Worm (Caenorhabditis elegans) whole organism, L1 larva: ENCODE results near the gene vps-29.

ENCODE experiments used
- C04F5.9 ChIP-seq: sonication (generic microtip); optimal IDR thresholded peaks from 2 replicates; lab custom pipeline; 2016; ENCODE audit warnings: missing genetic modification characterization, missing compliant biosample characterization
- C16A3.4 ChIP-seq: fragments of 150-350 bp; optimal IDR thresholded peaks from 2 replicates; lab custom pipeline; 2014; ENCODE audit warnings: missing biosample characterization, missing genetic modification characterization
- alr-1 ChIP-seq: fragments of 200-800 bp; sonication (Bioruptor generic); optimal IDR thresholded peaks from 2 replicates; lab custom pipeline; 2018; ENCODE audit warnings: borderline replicate concordance, mild to moderate bottlenecking, missing genetic modification characterization, missing compliant biosample characterization
- blmp-1 ChIP-seq: fragments of 150-350 bp; optimal IDR thresholded peaks from 2 replicates; lab custom pipeline; 2014; ENCODE audit warnings: missing biosample characterization, missing genetic modification characterization
- ceh-82 ChIP-seq, 3 experiments: fragments of 150-350 bp in 1 of 3; sonication (generic microtip) in 2 of 3; optimal IDR thresholded peaks; 2 replicates each; lab custom pipeline; 2014 to 2017; ENCODE audit warnings: missing biosample characterization in 3 of 3, missing genetic modification characterization in 3 of 3
- ceh-88 ChIP-seq: fragments of 200-800 bp; sonication (Bioruptor generic); IDR thresholded peaks from 2 replicates; pipeline ENCODE4 v1.3.6; 2022; ENCODE audit warnings: missing genetic modification characterization, missing compliant biosample characterization
- ces-1 ChIP-seq: fragments of 150-350 bp; optimal IDR thresholded peaks from 2 replicates; lab custom pipeline; 2014; ENCODE audit warnings: missing biosample characterization, missing genetic modification reagents, missing genetic modification characterization
- efl-3 ChIP-seq: fragments of 200-800 bp; sonication (Bioruptor generic); optimal IDR thresholded peaks from 2 replicates; lab custom pipeline; 2018; ENCODE audit warnings: mild to moderate bottlenecking, missing genetic modification characterization, missing compliant biosample characterization
- egl-27 ChIP-seq, 2 experiments: fragments of 150-350 bp in 1 of 2; sonication (generic microtip); optimal IDR thresholded peaks; 3 replicates each; lab custom pipeline; 2017 to 2018; ENCODE audit warnings: missing biosample characterization in 2 of 2, missing genetic modification characterization in 2 of 2, missing genetic modification reagents in 2 of 2
- fkh-10 ChIP-seq: sonication (generic microtip); optimal IDR thresholded peaks from 2 replicates; lab custom pipeline; 2017; ENCODE audit warnings: missing biosample characterization, missing genetic modification reagents, missing genetic modification characterization
- grh-1 ChIP-seq: fragments of 200-800 bp; sonication (Bioruptor generic); IDR thresholded peaks from 2 replicates; pipeline ENCODE4 v1.3.6; 2022; ENCODE audit warnings: missing genetic modification reagents, missing genetic modification characterization, missing compliant biosample characterization
- hlh-4 ChIP-seq: sonication (generic microtip); optimal IDR thresholded peaks from 2 replicates; lab custom pipeline; 2016; ENCODE audit warnings: mild to moderate bottlenecking, missing genetic modification characterization, missing compliant biosample characterization
- hpl-2 ChIP-seq: fragments of 150-350 bp; optimal IDR thresholded peaks from 2 replicates; lab custom pipeline; 2014; ENCODE audit warnings: missing biosample characterization, missing genetic modification reagents, missing genetic modification characterization
- jun-1 ChIP-seq: fragments of 150-350 bp; optimal IDR thresholded peaks from 2 replicates; lab custom pipeline; 2014; ENCODE audit warnings: missing biosample characterization, missing genetic modification reagents, missing genetic modification characterization
- lin-14 ChIP-seq: fragments of 200-800 bp; sonication (Bioruptor generic); optimal IDR thresholded peaks from 2 replicates; lab custom pipeline; 2018; ENCODE audit warnings: mild to moderate bottlenecking, missing genetic modification characterization, moderate library complexity, missing compliant biosample characterization
- lin-15B ChIP-seq: fragments of 150-350 bp; sonication (generic microtip); optimal IDR thresholded peaks from 3 replicates; lab custom pipeline; 2014; ENCODE audit warnings: missing biosample characterization, missing genetic modification characterization
- lsy-2 ChIP-seq, 2 experiments: fragments of 150-350 bp; optimal IDR thresholded peaks; 2 replicates each; lab custom pipeline; 2014; ENCODE audit warnings: missing biosample characterization in 2 of 2, missing genetic modification characterization in 2 of 2
- mdl-1 ChIP-seq, 2 experiments: fragments of 150-350 bp; optimal IDR thresholded peaks; 2 replicates each; lab custom pipeline; 2014 to 2017; ENCODE audit warnings: missing biosample characterization in 2 of 2, missing genetic modification characterization in 2 of 2, inconsistent platforms in 1 of 2
- mef-2 ChIP-seq: fragments of 150-350 bp; optimal IDR thresholded peaks from 2 replicates; lab custom pipeline; 2014; ENCODE audit warnings: missing biosample characterization, missing genetic modification characterization
- nhr-11 ChIP-seq: fragments of 150-350 bp; optimal IDR thresholded peaks from 2 replicates; lab custom pipeline; 2014; ENCODE audit warnings: missing biosample characterization, missing genetic modification characterization
- nhr-19 ChIP-seq: fragments of 200-800 bp; sonication (Bioruptor generic); conservative IDR thresholded peaks from 2 replicates; pipeline ENCODE4 v1.3.6; 2022; ENCODE audit warnings: missing genetic modification characterization, missing compliant biosample characterization
- nhr-20 ChIP-seq: sonication (generic microtip); optimal IDR thresholded peaks from 2 replicates; lab custom pipeline; 2016; ENCODE audit warnings: mild to moderate bottlenecking, missing genetic modification characterization, missing compliant biosample characterization
- nhr-71 ChIP-seq: sonication (generic microtip); optimal IDR thresholded peaks from 2 replicates; lab custom pipeline; 2016; ENCODE audit warnings: mild to moderate bottlenecking, missing genetic modification characterization, moderate library complexity, missing compliant biosample characterization
- nhr-76 ChIP-seq: sonication (generic microtip); optimal IDR thresholded peaks from 2 replicates; lab custom pipeline; 2017; ENCODE audit warnings: missing biosample characterization, missing genetic modification characterization
- nhr-90 ChIP-seq: sonication (generic microtip); optimal IDR thresholded peaks from 2 replicates; lab custom pipeline; 2016; ENCODE audit warnings: mild to moderate bottlenecking, missing genetic modification characterization, missing compliant biosample characterization; ENCODE audit not compliant: poor library complexity
- pax-3 ChIP-seq: fragments of 200-800 bp; sonication (Bioruptor generic); optimal IDR thresholded peaks from 2 replicates; lab custom pipeline; 2018; ENCODE audit warnings: mild to moderate bottlenecking, missing genetic modification characterization, moderate library complexity, missing compliant biosample characterization
- pqm-1 ChIP-seq: sonication (generic microtip); optimal IDR thresholded peaks from 3 replicates; lab custom pipeline; 2017; ENCODE audit warnings: missing biosample characterization, missing genetic modification characterization
- skn-1 ChIP-seq: fragments of 150-350 bp; optimal IDR thresholded peaks from 2 replicates; lab custom pipeline; 2014; ENCODE audit warnings: missing biosample characterization, missing genetic modification characterization
- snpc-4 ChIP-seq: fragments of 150-350 bp; optimal IDR thresholded peaks from 2 replicates; lab custom pipeline; 2014; ENCODE audit warnings: missing biosample characterization, missing genetic modification characterization
- snu-23 ChIP-seq: sonication (generic microtip); optimal IDR thresholded peaks from 2 replicates; lab custom pipeline; 2016; ENCODE audit warnings: missing genetic modification characterization, missing compliant biosample characterization
- sup-37 ChIP-seq: fragments of 200-800 bp; sonication (Bioruptor generic); optimal IDR thresholded peaks from 2 replicates; lab custom pipeline; 2018; ENCODE audit warnings: mild to moderate bottlenecking, missing genetic modification characterization, missing compliant biosample characterization
- tbx-2 ChIP-seq: sonication (generic microtip); optimal IDR thresholded peaks from 2 replicates; lab custom pipeline; 2016; ENCODE audit warnings: missing genetic modification characterization, missing compliant biosample characterization
- unc-130 ChIP-seq: fragments of 150-350 bp; optimal IDR thresholded peaks from 2 replicates; lab custom pipeline; 2017; ENCODE audit warnings: missing biosample characterization, missing genetic modification characterization, inconsistent platforms
- unc-30 ChIP-seq: sonication (generic microtip); optimal IDR thresholded peaks from 2 replicates; lab custom pipeline; 2017; ENCODE audit warnings: missing biosample characterization, missing genetic modification characterization
- unc-62 ChIP-seq: fragments of 150-350 bp; optimal IDR thresholded peaks from 2 replicates; lab custom pipeline; 2014; ENCODE audit warnings: missing biosample characterization, missing genetic modification reagents, missing genetic modification characterization
- unc-86 ChIP-seq: sonication (generic microtip); optimal IDR thresholded peaks from 2 replicates; lab custom pipeline; 2016; ENCODE audit warnings: missing genetic modification characterization, missing compliant biosample characterization
- vab-15 ChIP-seq: sonication (generic microtip); optimal IDR thresholded peaks from 2 replicates; lab custom pipeline; 2017; ENCODE audit warnings: missing genotype, mild to moderate bottlenecking, missing genetic modification characterization, missing compliant biosample characterization
- ztf-11 ChIP-seq, 2 experiments: sonication (generic microtip); optimal IDR thresholded peaks; 2 replicates each; lab custom pipeline; 2016 to 2017; ENCODE audit warnings: missing genetic modification characterization in 2 of 2, missing biosample characterization in 1 of 2, missing compliant biosample characterization in 1 of 2
- ztf-4 ChIP-seq: fragments of 150-350 bp; optimal IDR thresholded peaks from 2 replicates; lab custom pipeline; 2014; ENCODE audit warnings: missing biosample characterization, missing genetic modification characterization

vps-29 gene

DNA sequence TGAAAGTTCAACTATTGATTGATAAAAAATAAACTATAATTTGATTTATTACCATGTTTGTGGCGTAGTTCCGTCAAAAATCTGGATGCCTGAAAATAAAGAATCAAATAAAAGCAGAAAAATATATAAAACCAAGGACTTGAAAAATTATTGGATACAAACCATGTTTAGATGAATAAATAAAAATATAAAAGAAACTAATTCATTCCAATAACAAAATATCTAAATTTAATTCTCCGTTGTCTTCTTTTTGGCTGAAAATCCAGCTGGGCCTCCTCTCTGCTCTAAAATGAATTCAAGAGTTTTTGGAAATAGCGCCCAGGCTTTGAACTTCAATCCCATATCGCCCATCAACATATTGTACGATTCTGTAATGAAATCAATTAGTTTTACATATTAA is at the start of gene vps-29:
TSS of gene vps-29 (minus strand) at position 101 of the 400 bp plus-strand sequence.
- TF ChIP-seq alr-1 (tag; lab: Kevin White, UChicago) (no peak), grh-1 (GFP tag; lab: Robert Waterston, UW) (no peak), blmp-1 (no peak), vab-15 (tag; lab: Kevin White, UChicago) (no peak)

DNA sequence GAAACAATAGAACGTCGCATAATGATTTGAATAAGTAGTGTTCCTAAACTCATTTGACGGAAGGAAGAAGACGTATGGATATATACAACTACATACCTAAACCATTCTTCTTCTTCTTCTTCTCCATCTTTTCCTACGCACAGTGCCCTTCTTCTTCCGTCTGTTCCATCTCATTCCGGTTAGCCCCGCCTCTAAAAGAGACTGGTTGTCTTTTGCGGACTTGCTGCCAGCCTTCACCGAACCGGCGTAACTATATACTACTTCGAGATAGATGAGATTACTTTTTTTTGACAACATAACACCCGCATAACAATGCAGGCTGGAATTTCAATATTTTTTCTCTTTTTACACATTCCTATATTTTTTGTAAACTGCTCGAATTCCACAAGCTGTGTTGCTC is 47.5 kb upstream of the vps-29 start, which contains the start of the genes K08E5.5 and mua-3:
TSS of gene K08E5.5 (minus strand) at position 101 of the 400 bp plus-strand sequence.
TSS of gene mua-3 (plus strand) at position 313 of the 400 bp plus-strand sequence.
- TF ChIP-seq unc-86 (tag; lab: Kevin White, UChicago) (no peak), ces-1 (no peak), lin-15B (tag; lab: Kevin White, UChicago) (no peak), C16A3.4 (no peak), ztf-11 (tag; optimal IDR thresholded peaks at IDR 0.05; lab: Kevin White, UChicago) (no peak), lsy-2 (tag; optimal IDR thresholded peaks at IDR 0.05; lab: Kevin White, UChicago) (no peak), nhr-76 (tag; lab: Kevin White, UChicago) (no peak), nhr-90 (tag; lab: Kevin White, UChicago) (no peak), mdl-1 (tag; optimal IDR thresholded peaks at IDR 0.05; lab: Kevin White, UChicago) (no peak), ceh-88 (GFP tag; lab: Robert Waterston, UW) (no peak), egl-27 (tag; optimal IDR thresholded peaks at IDR 0.05; lab: Kevin White, UChicago) (no peak), pax-3 (no peak), snpc-4 (no peak)

DNA sequence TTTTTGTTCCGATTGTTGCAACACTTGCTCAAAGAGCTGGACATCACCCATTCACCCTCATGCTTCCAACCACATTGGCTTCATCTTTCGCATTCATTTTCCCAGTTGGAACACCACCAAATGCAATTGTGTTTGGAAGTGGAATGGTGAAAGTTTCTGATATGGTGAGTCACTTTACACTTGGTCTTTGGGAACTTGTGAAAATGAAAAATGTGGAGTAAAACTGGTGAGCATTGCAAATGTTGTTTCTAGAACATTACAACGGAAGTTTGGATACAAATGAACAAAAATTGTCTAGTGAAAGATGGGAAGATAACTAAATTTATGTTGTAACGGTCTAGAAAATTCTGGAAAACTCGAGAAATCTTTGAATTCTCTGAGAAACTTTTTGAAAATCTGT is 43.4 kb upstream of the vps-29 start:
- TF ChIP-seq fkh-10 (GFP tag; lab: Kevin White, UChicago): no peak
- TF ChIP-seq vab-15 (tag; lab: Kevin White, UChicago): no peak
- no peak for TF ChIP-seq mdl-1 (tag; optimal IDR thresholded peaks at IDR 0.05; lab: Kevin White, UChicago)
- no peak for TF ChIP-seq C16A3.4
- no peak for TF ChIP-seq skn-1
- no peak for TF ChIP-seq mef-2 (tag; lab: Kevin White, UChicago)
- no peak for TF ChIP-seq C04F5.9 (tag; lab: Kevin White, UChicago)
- TF ChIP-seq sup-37 (GFP tag; lab: Kevin White, UChicago): no peak
- TF ChIP-seq pqm-1 (tag; lab: Kevin White, UChicago): no peak
- TF ChIP-seq unc-30 (tag; lab: Kevin White, UChicago): no peak
- no peak for TF ChIP-seq nhr-19 (GFP tag; lab: Robert Waterston, UW)
- no peak for TF ChIP-seq nhr-11 (tag; lab: Kevin White, UChicago)
- TF ChIP-seq unc-62 (GFP tag; lab: Kevin White, UChicago): no peak
- TF ChIP-seq hpl-2 (GFP tag; lab: Kevin White, UChicago): no peak
- TF ChIP-seq hlh-4 (tag; lab: Kevin White, UChicago): no peak
- TF ChIP-seq ceh-82 (tag; optimal IDR thresholded peaks at IDR 0.05; lab: Kevin White, UChicago): no peak

DNA sequence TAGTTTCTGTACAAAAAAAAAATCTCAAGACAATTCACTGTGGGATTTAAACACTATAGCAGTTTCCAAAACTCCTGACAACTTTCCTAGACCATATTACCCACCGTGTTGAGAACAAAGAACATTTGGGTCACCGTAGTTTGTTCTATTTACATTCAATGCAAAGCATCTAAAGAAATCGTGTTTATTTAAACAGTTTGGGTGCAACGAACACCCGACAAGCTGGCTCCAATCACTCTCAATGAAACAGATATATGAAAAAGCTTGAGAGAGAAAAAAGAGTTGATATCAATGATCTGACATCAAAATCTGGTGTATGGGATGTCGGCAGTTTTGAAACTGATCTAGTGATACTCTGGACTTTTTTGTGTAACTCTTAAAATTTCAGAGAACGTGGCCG is 42.1 kb upstream of the vps-29 start:
- TF ChIP-seq nhr-71 (tag; lab: Kevin White, UChicago): peak; percentile 73
- TF ChIP-seq vab-15 (tag; lab: Kevin White, UChicago): no peak
- TF ChIP-seq jun-1 (tag; lab: Kevin White, UChicago): no peak
- no peak for TF ChIP-seq efl-3
- peak; percentile 15 for TF ChIP-seq snu-23 (GFP tag; lab: Kevin White, UChicago)
- TF ChIP-seq unc-130 (tag; lab: Kevin White, UChicago): no peak
- TF ChIP-seq nhr-19 (GFP tag; lab: Robert Waterston, UW): peak; percentile 22; the same call in 1 of the 2 replicates
- peak; percentile 29 for TF ChIP-seq ztf-4 (tag; lab: Kevin White, UChicago)
- peak; percentile 5 for TF ChIP-seq nhr-20 (tag; lab: Kevin White, UChicago)
- peak; percentile 42 for TF ChIP-seq tbx-2 (tag; lab: Kevin White, UChicago)
- TF ChIP-seq lin-14 (GFP tag; lab: Kevin White, UChicago): peak; percentile 34
- peak; percentile 14 to 16 for TF ChIP-seq lsy-2 (tag; optimal IDR thresholded peaks at IDR 0.05; lab: Kevin White, UChicago)
- TF ChIP-seq, all 84 proteins: peak for 8
